Worm (Caenorhabditis elegans) whole organism, young adult: Measurements from ENCODE around the gene Y38F1A.7.

ENCODE experiments used
- B0019.2 ChIP-seq: fragments of 200-800 bp; sonication (Bioruptor generic); conservative IDR thresholded peaks from 2 replicates; pipeline ENCODE4 v1.3.6; 2022; ENCODE audit warnings: missing genetic modification reagents, missing genetic modification characterization, missing compliant biosample characterization
- B0336.3 ChIP-seq: fragments of 200-800 bp; sonication (Bioruptor generic); IDR thresholded peaks from 2 replicates; pipeline ENCODE4 v1.3.6; 2022; ENCODE audit warnings: missing genetic modification characterization, missing compliant biosample characterization
- F10E7.11 ChIP-seq: sonication (generic microtip); optimal IDR thresholded peaks from 2 replicates; lab custom pipeline; 2017; ENCODE audit warnings: mild to moderate bottlenecking, missing genetic modification characterization, moderate library complexity, missing compliant biosample characterization
- F22D6.2 ChIP-seq: sonication (generic microtip); optimal IDR thresholded peaks from 2 replicates; lab custom pipeline; 2016; ENCODE audit warnings: mild to moderate bottlenecking, missing genetic modification characterization, missing compliant biosample characterization
- F37B4.10 ChIP-seq: fragments of 200-800 bp; sonication (Bioruptor generic); IDR thresholded peaks from 2 replicates; pipeline ENCODE4 v1.3.6; 2022; ENCODE audit warnings: missing genetic modification characterization, missing compliant biosample characterization
- F57A8.1 ChIP-seq: fragments of 200-800 bp; sonication (Bioruptor generic); optimal IDR thresholded peaks from 2 replicates; lab custom pipeline; 2018; ENCODE audit warnings: mild to moderate bottlenecking, missing genetic modification characterization, moderate library complexity, missing compliant biosample characterization
- T26A5.8 ChIP-seq: sonication (generic microtip); optimal IDR thresholded peaks from 2 replicates; lab custom pipeline; 2016; ENCODE audit warnings: missing genetic modification characterization, missing compliant biosample characterization
- Y53F4B.3 ChIP-seq: fragments of 200-800 bp; sonication (Bioruptor generic); IDR thresholded peaks from 2 replicates; pipeline ENCODE4 v1.3.6; 2022; ENCODE audit warnings: missing genetic modification reagents, missing genetic modification characterization, missing compliant biosample characterization
- Y53G8AR.9 ChIP-seq: fragments of 200-800 bp; sonication (Bioruptor generic); conservative IDR thresholded peaks from 2 replicates; pipeline ENCODE4 v1.3.6; 2022; ENCODE audit warnings: missing genetic modification reagents, missing genetic modification characterization, missing compliant biosample characterization
- Y79H2A.3 ChIP-seq: fragments of 200-800 bp; sonication (Bioruptor generic); conservative IDR thresholded peaks from 2 replicates; pipeline ENCODE4 v1.3.6; 2022; ENCODE audit warnings: missing genetic modification reagents, missing genetic modification characterization, missing compliant biosample characterization
- Y95B8A.8 ChIP-seq: fragments of 200-800 bp; sonication (Bioruptor generic); IDR thresholded peaks from 2 replicates; pipeline ENCODE4 v1.3.6; 2022; ENCODE audit warnings: missing genetic modification reagents, missing genetic modification characterization, missing compliant biosample characterization
- aptf-3 ChIP-seq: fragments of 200-800 bp; sonication (Bioruptor generic); IDR thresholded peaks from 2 replicates; pipeline ENCODE4 v1.3.6; 2022; ENCODE audit warnings: missing genetic modification characterization, missing compliant biosample characterization
- athp-1 ChIP-seq: sonication (generic microtip); optimal IDR thresholded peaks from 2 replicates; lab custom pipeline; 2017; ENCODE audit warnings: mild to moderate bottlenecking, missing genetic modification characterization, missing compliant biosample characterization
- attf-3 ChIP-seq: fragments of 200-800 bp; sonication (Bioruptor generic); conservative IDR thresholded peaks from 2 replicates; pipeline ENCODE4 v1.3.6; 2022; ENCODE audit warnings: missing genetic modification reagents, missing genetic modification characterization, missing compliant biosample characterization
- bed-1 ChIP-seq: fragments of 200-800 bp; sonication (Bioruptor generic); IDR thresholded peaks from 2 replicates; pipeline ENCODE4 v1.3.6; 2022; ENCODE audit warnings: missing genetic modification reagents, missing genetic modification characterization, missing compliant biosample characterization
- cebp-2 ChIP-seq: fragments of 200-800 bp; sonication (Bioruptor generic); IDR thresholded peaks from 2 replicates; pipeline ENCODE4 v1.3.6; 2022; ENCODE audit warnings: missing genetic modification characterization, missing compliant biosample characterization
- ceh-91 ChIP-seq: fragments of 200-800 bp; sonication (Bioruptor generic); IDR thresholded peaks from 2 replicates; pipeline ENCODE4 v1.3.6; 2022; ENCODE audit warnings: missing genetic modification reagents, missing genetic modification characterization, missing compliant biosample characterization
- dpl-1 ChIP-seq: fragments of 150-350 bp; optimal IDR thresholded peaks from 2 replicates; lab custom pipeline; 2014; ENCODE audit warnings: missing biosample characterization, missing genetic modification reagents, missing genetic modification characterization
- efl-1 ChIP-seq: fragments of 150-350 bp; optimal IDR thresholded peaks from 2 replicates; lab custom pipeline; 2014; ENCODE audit warnings: missing biosample characterization, missing genetic modification reagents, missing genetic modification characterization
- egl-44 ChIP-seq: fragments of 200-800 bp; sonication (Bioruptor generic); IDR thresholded peaks from 2 replicates; pipeline ENCODE4 v1.3.6; 2022; ENCODE audit warnings: missing genetic modification reagents, missing genetic modification characterization, missing compliant biosample characterization
- egrh-3 ChIP-seq: fragments of 200-800 bp; sonication (Bioruptor generic); IDR thresholded peaks from 2 replicates; pipeline ENCODE4 v1.3.6; 2022; ENCODE audit warnings: missing genetic modification reagents, missing genetic modification characterization, missing compliant biosample characterization
- ekl-4 ChIP-seq: fragments of 200-800 bp; sonication (Bioruptor generic); IDR thresholded peaks from 2 replicates; pipeline ENCODE4 v1.3.6; 2022; ENCODE audit warnings: missing genetic modification reagents, missing genetic modification characterization, missing compliant biosample characterization
- gei-17 ChIP-seq: fragments of 200-800 bp; sonication (Bioruptor generic); optimal IDR thresholded peaks from 2 replicates; lab custom pipeline; 2018; ENCODE audit warnings: mild to moderate bottlenecking, missing genetic modification characterization, missing compliant biosample characterization
- hrde-1 ChIP-seq: sonication (generic microtip); optimal IDR thresholded peaks from 2 replicates; lab custom pipeline; 2016; ENCODE audit warnings: missing genetic modification characterization, mild to moderate bottlenecking, missing compliant biosample characterization, moderate library complexity, missing genotype, missing genetic modification reagents, borderline replicate concordance
- hsf-1 ChIP-seq: fragments of 200-800 bp; sonication (Bioruptor generic); IDR thresholded peaks from 2 replicates; pipeline ENCODE4 v1.3.6; 2022; ENCODE audit warnings: missing genetic modification reagents, missing genetic modification characterization, missing compliant biosample characterization
- lag-1 ChIP-seq: fragments of 200-800 bp; sonication (Bioruptor generic); IDR thresholded peaks from 2 replicates; pipeline ENCODE4 v1.3.6; 2022; ENCODE audit warnings: missing genetic modification reagents, missing genetic modification characterization, missing compliant biosample characterization
- lsl-1 ChIP-seq: fragments of 200-800 bp; sonication (Bioruptor generic); optimal IDR thresholded peaks from 2 replicates; lab custom pipeline; 2018; ENCODE audit warnings: mild to moderate bottlenecking, missing genetic modification characterization, moderate library complexity, missing compliant biosample characterization
- madf-6 ChIP-seq: fragments of 200-800 bp; sonication (Bioruptor generic); IDR thresholded peaks from 2 replicates; pipeline ENCODE4 v1.3.6; 2022; ENCODE audit warnings: missing genetic modification reagents, missing genetic modification characterization, missing compliant biosample characterization
- madf-8 ChIP-seq: fragments of 200-800 bp; sonication (Bioruptor generic); conservative IDR thresholded peaks from 2 replicates; pipeline ENCODE4 v1.3.6; 2022; ENCODE audit warnings: missing genetic modification reagents, missing genetic modification characterization, missing compliant biosample characterization
- mxl-1 ChIP-seq: sonication (generic microtip); optimal IDR thresholded peaks from 2 replicates; lab custom pipeline; 2016; ENCODE audit warnings: missing genetic modification characterization, missing compliant biosample characterization
- nfya-2 ChIP-seq: fragments of 200-800 bp; sonication (Bioruptor generic); IDR thresholded peaks from 2 replicates; pipeline ENCODE4 v1.3.6; 2022; ENCODE audit warnings: missing genetic modification reagents, missing genetic modification characterization, missing compliant biosample characterization
- nhr-120 ChIP-seq: fragments of 200-800 bp; sonication (Bioruptor generic); IDR thresholded peaks from 2 replicates; pipeline ENCODE4 v1.3.6; 2022; ENCODE audit warnings: missing genetic modification characterization, missing compliant biosample characterization
- nhr-179 ChIP-seq: sonication (generic microtip); optimal IDR thresholded peaks from 2 replicates; lab custom pipeline; 2016; ENCODE audit warnings: mild to moderate bottlenecking, missing genetic modification characterization, missing compliant biosample characterization
- pbrm-1 ChIP-seq: fragments of 200-800 bp; sonication (Bioruptor generic); IDR thresholded peaks from 2 replicates; pipeline ENCODE4 v1.3.6; 2022; ENCODE audit warnings: missing genetic modification reagents, missing genetic modification characterization, missing compliant biosample characterization
- rpc-1 ChIP-seq, 2 experiments: fragments of 150-350 bp in 1 of 2; sonication (generic microtip) in 1 of 2; optimal IDR thresholded peaks; 2 replicates each; lab custom pipeline; 2014 to 2018; ENCODE audit warnings: missing biosample characterization in 1 of 2, missing genetic modification characterization in 1 of 2, missing genetic modification reagents in 1 of 2, missing genotype in 1 of 2
- snpc-4 ChIP-seq, 5 experiments: fragments of 150-350 bp in 1 of 5; sonication (generic microtip) in 4 of 5; optimal IDR thresholded peaks; 2 replicates each; lab custom pipeline; 2014 to 2018; ENCODE audit warnings: missing genetic modification characterization in 5 of 5, missing biosample characterization in 3 of 5, antibody characterized with exemption in 2 of 5, mild to moderate bottlenecking in 2 of 5, missing compliant biosample characterization in 2 of 5, missing genotype in 2 of 5, moderate library complexity in 2 of 5, missing genetic modification reagents in 1 of 5
- xnd-1 ChIP-seq: sonication (generic microtip); optimal IDR thresholded peaks from 2 replicates; lab custom pipeline; 2016; ENCODE audit warnings: missing genotype, missing genetic modification reagents, missing genetic modification characterization, missing compliant biosample characterization
- zfh-2 ChIP-seq: fragments of 200-800 bp; sonication (Bioruptor generic); conservative IDR thresholded peaks from 2 replicates; pipeline ENCODE4 v1.3.6; 2022; ENCODE audit warnings: missing genetic modification reagents, missing genetic modification characterization, missing compliant biosample characterization
- ztf-28 ChIP-seq: fragments of 200-800 bp; sonication (Bioruptor generic); IDR thresholded peaks from 2 replicates; pipeline ENCODE4 v1.3.6; 2022; ENCODE audit warnings: missing genetic modification reagents, missing genetic modification characterization, missing compliant biosample characterization

The Y38F1A.7 gene

ce11 chrII:12992980-12993379 is 4.6 kb downstream of the Y38F1A.7 start:
- TF ChIP-seq madf-6 (no peak), hsf-1 (GFP tag; lab: Robert Waterston, UW) (no peak), rpc-1 (optimal IDR thresholded peaks at IDR 0.05; lab: Kevin White, UChicago) (no peak), rpc-1 (tag; optimal IDR thresholded peaks at IDR 0.05; lab: Kevin White, UChicago) (no peak), bed-1 (GFP tag; lab: Robert Waterston, UW) (no peak), lsl-1 (GFP tag; lab: Kevin White, UChicago) (no peak), nfya-2 (GFP tag; lab: Robert Waterston, UW) (no peak), F10E7.11 (tag; lab: Kevin White, UChicago) (no peak), aptf-3 (no peak), lag-1 (GFP tag; lab: Robert Waterston, UW) (no peak), mxl-1 (tag; lab: Kevin White, UChicago) (no peak), efl-1 (GFP tag; lab: Kevin White, UChicago) (no peak), ztf-28 (GFP tag; lab: Robert Waterston, UW) (no peak), Y53F4B.3 (GFP tag; lab: Robert Waterston, UW) (no peak), snpc-4 (GFP tag; optimal IDR thresholded peaks at IDR 0.05; lab: Kevin White, UChicago) (no peak), snpc-4 (tag; optimal IDR thresholded peaks at IDR 0.05; lab: Kevin White, UChicago) (no peak)

DNA sequence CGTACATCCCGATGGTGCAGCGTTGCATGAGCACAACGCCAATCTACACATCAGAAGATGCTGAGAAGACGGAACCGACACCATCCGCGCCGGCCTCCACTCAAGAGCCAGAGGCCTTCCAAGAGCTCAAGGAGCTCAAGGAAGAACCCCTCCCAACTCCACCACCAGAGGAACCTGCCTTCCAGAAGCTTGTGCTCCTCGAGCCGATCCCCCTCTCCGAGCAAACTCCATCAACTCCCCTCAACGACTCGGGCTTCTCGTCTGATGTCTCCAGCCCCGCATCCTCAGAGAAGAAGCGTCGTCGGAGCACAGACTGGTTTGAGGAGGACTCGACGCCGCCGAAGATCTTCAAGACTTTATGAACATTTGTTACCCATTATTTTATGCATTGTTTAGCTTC is 5.4 kb downstream of the Y38F1A.7 start:
- TF ChIP-seq ceh-91 (GFP tag; lab: Robert Waterston, UW) (no peak), attf-3 (no peak), F37B4.10 (GFP tag; lab: Robert Waterston, UW) (no peak), xnd-1 (tag; lab: Kevin White, UChicago) (no peak), egrh-3 (peak; percentile 85; the same call in 1 of the 2 replicates), zfh-2 (GFP tag; lab: Robert Waterston, UW) (peak; percentile 82)

ce11 chrII:12991594-12991993 is 6.0 kb downstream of the Y38F1A.7 start:
- TF ChIP-seq nhr-179 (tag; lab: Kevin White, UChicago) (no peak), B0336.3 (GFP tag; lab: Robert Waterston, UW) (no peak), Y95B8A.8 (GFP tag; lab: Robert Waterston, UW) (no peak), madf-8 (GFP tag; lab: Robert Waterston, UW) (no peak), F57A8.1 (GFP tag; lab: Kevin White, UChicago) (no peak)

- TF ChIP-seq ekl-4 (GFP tag; lab: Robert Waterston, UW) (no peak), ztf-28 (GFP tag; lab: Robert Waterston, UW) (no peak), Y53G8AR.9 (GFP tag; lab: Robert Waterston, UW) (no peak), nhr-120 (GFP tag; lab: Robert Waterston, UW) (no peak), T26A5.8 (tag; lab: Kevin White, UChicago) (no peak), pbrm-1 (GFP tag; lab: Robert Waterston, UW) (no peak), gei-17 (GFP tag; lab: Kevin White, UChicago) (no peak), B0019.2 (GFP tag; lab: Robert Waterston, UW) (no peak), lag-1 (GFP tag; lab: Robert Waterston, UW) (no peak), egl-44 (GFP tag; lab: Robert Waterston, UW) (no peak), F22D6.2 (tag; lab: Kevin White, UChicago) (no peak), Y79H2A.3 (GFP tag; lab: Robert Waterston, UW) (no peak), zfh-2 (GFP tag; lab: Robert Waterston, UW) (no peak), hrde-1 (tag; lab: Kevin White, UChicago) (no peak), athp-1 (no peak), cebp-2 (GFP tag; lab: Robert Waterston, UW) (no peak), dpl-1 (no peak)
Observed at ce11 chrII:12990964-12991593, 6.5 kb downstream of the Y38F1A.7 start.
